Worm (Caenorhabditis elegans): Measurements from ENCODE around the gene Y32F6A.4.

DNA sequence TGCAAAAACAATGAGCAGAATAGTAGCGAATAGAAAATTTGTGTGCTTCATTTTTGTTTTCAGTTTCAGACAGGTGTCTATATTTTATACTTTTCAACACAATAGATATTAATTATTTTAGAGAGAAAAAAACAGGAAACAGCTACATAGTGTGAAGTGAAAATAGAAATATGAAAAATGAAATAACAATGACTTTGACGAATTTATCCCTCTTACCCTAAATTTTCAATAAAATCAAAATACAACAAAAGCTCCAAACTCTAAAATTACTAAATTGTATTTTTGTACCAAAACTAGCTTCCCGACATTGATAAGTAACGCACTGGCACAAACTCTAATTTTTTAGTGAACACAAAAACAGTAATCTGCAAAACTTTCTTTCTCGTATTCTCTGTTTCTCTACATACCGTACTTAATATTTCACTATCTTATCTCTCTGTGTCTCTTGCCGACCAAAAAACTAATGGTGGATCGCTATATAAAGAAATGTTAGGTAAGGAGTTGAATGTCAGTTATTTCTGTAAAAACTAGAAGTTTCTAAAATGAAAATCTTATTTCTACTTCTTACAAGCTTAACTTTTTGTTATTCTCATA is 38.6 kb downstream of the Y32F6A.4 start, which contains the start of the genes col-151 and ugt-1:
- TF ChIP-seq akir-1 (GFP tag; optimal IDR thresholded peaks at IDR 0.05) (no peak), nfya-1 (tag; optimal IDR thresholded peaks at IDR 0.05; ENCODE audit: borderline replicate concordance, insufficient read depth) (no peak), F10E7.11 (tag; optimal IDR thresholded peaks at IDR 0.05) (no peak), ztf-22 (GFP tag; optimal IDR thresholded peaks at IDR 0.05) (no peak), ceh-40 (GFP tag; IDR thresholded peaks at IDR 0.05) (no peak), ceh-27 (GFP tag; optimal IDR thresholded peaks at IDR 0.05) (no peak), die-1 (tag; optimal IDR thresholded peaks at IDR 0.05) (no peak)

All from whole organism, young adult.